Worm (Caenorhabditis elegans) whole organism, mixed stage, embryonic: Measurements from ENCODE around the gene srg-54.

Source experiments
- blmp-1 ChIP-seq: fragments of 150-350 bp; optimal IDR thresholded peaks from 2 replicates; lab custom pipeline; 2014; ENCODE audit warnings: missing biosample characterization, missing genetic modification characterization
- elt-3 ChIP-seq: fragments of 150-350 bp; optimal IDR thresholded peaks from 2 replicates; lab custom pipeline; 2014; ENCODE audit warnings: missing biosample characterization, missing genetic modification characterization
- ham-2 ChIP-seq: fragments of 200-800 bp; sonication (Bioruptor generic); optimal IDR thresholded peaks from 2 replicates; lab custom pipeline; 2018; ENCODE audit warnings: mild to moderate bottlenecking, missing genetic modification characterization, missing compliant biosample characterization
- lin-13 ChIP-seq: fragments of 150-350 bp; optimal IDR thresholded peaks from 2 replicates; lab custom pipeline; 2014; ENCODE audit warnings: missing biosample characterization, missing genetic modification characterization
- lsy-2 ChIP-seq: fragments of 150-350 bp; optimal IDR thresholded peaks from 2 replicates; lab custom pipeline; 2014; ENCODE audit warnings: missing biosample characterization, missing genetic modification characterization
- nhr-12 ChIP-seq: fragments of 150-350 bp; optimal IDR thresholded peaks from 2 replicates; lab custom pipeline; 2014; ENCODE audit warnings: missing biosample characterization, missing genetic modification characterization
- nhr-28 ChIP-seq: fragments of 150-350 bp; optimal IDR thresholded peaks from 2 replicates; lab custom pipeline; 2014; ENCODE audit warnings: missing biosample characterization, missing genetic modification characterization
- nhr-76 ChIP-seq: sonication (generic microtip); optimal IDR thresholded peaks from 2 replicates; lab custom pipeline; 2017; ENCODE audit warnings: missing biosample characterization, missing genetic modification characterization
- snpc-4 ChIP-seq: fragments of 150-350 bp; optimal IDR thresholded peaks from 2 replicates; lab custom pipeline; 2014; ENCODE audit warnings: missing biosample characterization, missing genetic modification characterization
- unc-120 ChIP-seq: sonication (generic microtip); optimal IDR thresholded peaks from 2 replicates; lab custom pipeline; 2017; ENCODE audit warnings: missing genetic modification characterization, missing compliant biosample characterization; ENCODE audit not compliant: poor library complexity, severe bottlenecking
- zip-8 ChIP-seq: fragments of 150-350 bp; optimal IDR thresholded peaks from 2 replicates; lab custom pipeline; 2014; ENCODE audit warnings: missing biosample characterization, missing genetic modification characterization

- TF ChIP-seq lin-13 (tag; lab: Kevin White, UChicago) (no peak), nhr-28 (tag; lab: Kevin White, UChicago) (no peak), elt-3 (tag; lab: Kevin White, UChicago) (no peak), snpc-4 (tag; lab: Kevin White, UChicago) (no peak), blmp-1 (tag; lab: Kevin White, UChicago) (no peak), unc-120 (tag; lab: Kevin White, UChicago) (no peak), nhr-12 (no peak), nhr-76 (no peak), zip-8 (tag; lab: Kevin White, UChicago) (no peak), ham-2 (GFP tag; lab: Kevin White, UChicago) (no peak), lsy-2 (tag; lab: Kevin White, UChicago) (no peak)
Measured at ce11 chrV:14933450-14934218, 9.6 kb upstream of the srg-54 start.
